Worm (Caenorhabditis elegans): Measurements from ENCODE around the gene ufl-1.

ufl-1 gene

ce11 chrIV:7023004-7023403 is 13.7 kb downstream of the ufl-1 start (continued):
- no peak for TF ChIP-seq unc-130 (GFP tag; optimal IDR thresholded peaks at IDR 0.05)
- no peak for TF ChIP-seq daf-12 (tag; optimal IDR thresholded peaks at IDR 0.05)
- TF ChIP-seq cey-2 (tag; optimal IDR thresholded peaks at IDR 0.05; ENCODE audit: borderline replicate concordance, insufficient read depth) = no peak
- TF ChIP-seq R02D3.7 (tag; optimal IDR thresholded peaks at IDR 0.05) = no peak
- TF ChIP-seq zfp-2 (tag; optimal IDR thresholded peaks at IDR 0.05) = no peak
- no peak for TF ChIP-seq lim-7 (GFP tag; IDR thresholded peaks at IDR 0.05)
- no peak for TF ChIP-seq skn-1 (tag; optimal IDR thresholded peaks at IDR 0.05)
- no peak for TF ChIP-seq Y5F2A.4 (GFP tag; optimal IDR thresholded peaks at IDR 0.05)
- TF ChIP-seq rbr-2 (tag; optimal IDR thresholded peaks at IDR 0.05) = peak; percentile 34
- peak; percentile 79 for TF ChIP-seq hlh-11 (tag; optimal IDR thresholded peaks at IDR 0.05)
- no peak for TF ChIP-seq fos-1 (tag; optimal IDR thresholded peaks at IDR 0.05)
- TF ChIP-seq hlh-30 (tag; optimal IDR thresholded peaks at IDR 0.05; ENCODE audit: insufficient read depth) = peak; percentile 98
- TF ChIP-seq madf-9 (GFP tag; conservative IDR thresholded peaks at IDR 0.05) = no peak

- no peak for TF ChIP-seq nhr-41 (GFP tag; IDR thresholded peaks at IDR 0.05)
- no peak for TF ChIP-seq spr-1 (tag; optimal IDR thresholded peaks at IDR 0.05)
- TF ChIP-seq zag-1 (tag; optimal IDR thresholded peaks at IDR 0.05) = no peak
- peak in 1 of 2 experiments; percentile 61 for TF ChIP-seq unc-62 (GFP tag; optimal IDR thresholded peaks at IDR 0.05 in 1 of 2)
- no peak for TF ChIP-seq unc-62 (tag; optimal IDR thresholded peaks at IDR 0.05)
- no peak for TF ChIP-seq dmd-8 (GFP tag; IDR thresholded peaks at IDR 0.05)
Measured at ce11 chrIV:7022227-7022626, 14.4 kb downstream of the ufl-1 start.

ce11 chrIV:7020630-7021029 is 16.0 kb downstream of the ufl-1 start:
- TF ChIP-seq ZK337.2 (GFP tag; IDR thresholded peaks at IDR 0.05) (no peak), hlh-11 (tag; optimal IDR thresholded peaks at IDR 0.05) (peak; percentile 70), mep-1 (tag; optimal IDR thresholded peaks at IDR 0.05) (peak; percentile 44), nhr-102 (tag; optimal IDR thresholded peaks at IDR 0.05) (peak; percentile 4), unc-62 (GFP tag; optimal IDR thresholded peaks at IDR 0.05 in 1 of 2) (peak in 1 of 2 experiments; percentile 18), unc-62 (tag; optimal IDR thresholded peaks at IDR 0.05) (no peak), php-3 (GFP tag; IDR thresholded peaks at IDR 0.05) (peak; percentile 63), lsy-2 (tag; optimal IDR thresholded peaks at IDR 0.05) (peak in 1 of 2 experiments; percentile 41), nhr-28 (tag; optimal IDR thresholded peaks at IDR 0.05) (peak; percentile 81), zfp-2 (tag; optimal IDR thresholded peaks at IDR 0.05) (no peak), nhr-77 (tag; optimal IDR thresholded peaks at IDR 0.05) (peak; percentile 65), dmd-6 (GFP tag; IDR thresholded peaks at IDR 0.05) (peak; percentile 91), nhr-48 (tag; optimal IDR thresholded peaks at IDR 0.05) (peak; percentile 50), T20F7.1 (GFP tag; optimal IDR thresholded peaks at IDR 0.05) (no peak), hlh-30 (tag; optimal IDR thresholded peaks at IDR 0.05; ENCODE audit: insufficient read depth) (peak; percentile 92), jun-1 (tag; optimal IDR thresholded peaks at IDR 0.05) (no peak), daf-16 (GFP tag; optimal IDR thresholded peaks at IDR 0.05) (peak in 1 of 2 experiments; percentile 5), daf-16 (tag; optimal IDR thresholded peaks at IDR 0.05) (peak; percentile 98), mxl-3 (GFP tag; optimal IDR thresholded peaks at IDR 0.05) (peak; percentile 27), ZK546.5 (tag; optimal IDR thresholded peaks at IDR 0.05) (no peak), egl-43 (GFP tag; IDR thresholded peaks at IDR 0.05) (no peak), dve-1 (tag; optimal IDR thresholded peaks at IDR 0.05; ENCODE audit: insufficient read depth) (peak; percentile 79), mdl-1 (tag; optimal IDR thresholded peaks at IDR 0.05) (peak in 1 of 2 experiments; percentile 71), ceh-62 (tag; optimal IDR thresholded peaks at IDR 0.05) (no peak)
